Worm (Caenorhabditis elegans) whole organism, mixed stage, embryonic: Measurements from ENCODE around the gene F48E8.8.

ENCODE experiments used
- M03D4.4 ChIP-seq: sonication (generic microtip); optimal IDR thresholded peaks from 2 replicates; lab custom pipeline; 2017; ENCODE audit warnings: mild to moderate bottlenecking, missing genetic modification characterization, missing compliant biosample characterization
- bed-3 ChIP-seq: fragments of 200-800 bp; sonication (Bioruptor generic); optimal IDR thresholded peaks from 3 replicates; lab custom pipeline; 2018; ENCODE audit warnings: mild to moderate bottlenecking, missing genetic modification characterization, moderate library complexity, missing compliant biosample characterization
- blmp-1 ChIP-seq: fragments of 150-350 bp; optimal IDR thresholded peaks from 2 replicates; lab custom pipeline; 2014; ENCODE audit warnings: missing biosample characterization, missing genetic modification characterization
- ceh-39 ChIP-seq: fragments of 150-350 bp; optimal IDR thresholded peaks from 2 replicates; lab custom pipeline; 2014; ENCODE audit warnings: missing biosample characterization, missing genetic modification characterization
- ceh-43 ChIP-seq: fragments of 200-800 bp; sonication (Bioruptor generic); optimal IDR thresholded peaks from 2 replicates; lab custom pipeline; 2018; ENCODE audit warnings: mild to moderate bottlenecking, missing genetic modification characterization, moderate library complexity, missing compliant biosample characterization
- ceh-83 ChIP-seq: fragments of 200-800 bp; sonication (Bioruptor generic); optimal IDR thresholded peaks from 2 replicates; lab custom pipeline; 2018; ENCODE audit warnings: mild to moderate bottlenecking, missing genetic modification characterization, missing compliant biosample characterization
- ces-1 ChIP-seq: fragments of 150-350 bp; optimal IDR thresholded peaks from 2 replicates; lab custom pipeline; 2014; ENCODE audit warnings: missing biosample characterization, missing genetic modification reagents, missing genetic modification characterization
- cnd-1 ChIP-seq: fragments of 200-800 bp; sonication (Bioruptor generic); optimal IDR thresholded peaks from 2 replicates; lab custom pipeline; 2018; ENCODE audit warnings: mild to moderate bottlenecking, missing genetic modification characterization, missing compliant biosample characterization
- drap-1 ChIP-seq: fragments of 200-800 bp; sonication (Bioruptor generic); optimal IDR thresholded peaks from 3 replicates; lab custom pipeline; 2018; ENCODE audit warnings: mild to moderate bottlenecking, missing genetic modification characterization, missing compliant biosample characterization
- elt-1 ChIP-seq: sonication (generic microtip); optimal IDR thresholded peaks from 2 replicates; lab custom pipeline; 2017; ENCODE audit warnings: missing genetic modification characterization, mild to moderate bottlenecking, missing compliant biosample characterization, antibody characterized with exemption, moderate library complexity, borderline replicate concordance; ENCODE audit not compliant: insufficient read depth
- elt-3 ChIP-seq: fragments of 150-350 bp; optimal IDR thresholded peaks from 2 replicates; lab custom pipeline; 2014; ENCODE audit warnings: missing biosample characterization, missing genetic modification characterization
- ham-2 ChIP-seq: fragments of 200-800 bp; sonication (Bioruptor generic); optimal IDR thresholded peaks from 2 replicates; lab custom pipeline; 2018; ENCODE audit warnings: mild to moderate bottlenecking, missing genetic modification characterization, missing compliant biosample characterization
- hlh-1 ChIP-seq: fragments of 150-350 bp; optimal IDR thresholded peaks from 2 replicates; lab custom pipeline; 2014; ENCODE audit warnings: missing biosample characterization, missing genetic modification reagents, missing genetic modification characterization
- lin-13 ChIP-seq: fragments of 150-350 bp; optimal IDR thresholded peaks from 2 replicates; lab custom pipeline; 2014; ENCODE audit warnings: missing biosample characterization, missing genetic modification characterization
- lin-32 ChIP-seq: fragments of 200-800 bp; sonication (Bioruptor generic); optimal IDR thresholded peaks from 2 replicates; lab custom pipeline; 2018; ENCODE audit warnings: mild to moderate bottlenecking, missing genetic modification characterization, missing compliant biosample characterization
- lsy-2 ChIP-seq: fragments of 150-350 bp; optimal IDR thresholded peaks from 2 replicates; lab custom pipeline; 2014; ENCODE audit warnings: missing biosample characterization, missing genetic modification characterization
- mab-5 ChIP-seq: fragments of 150-350 bp; optimal IDR thresholded peaks from 2 replicates; lab custom pipeline; 2014; ENCODE audit warnings: missing biosample characterization, missing genetic modification characterization
- mep-1 ChIP-seq: fragments of 150-350 bp; optimal IDR thresholded peaks from 2 replicates; lab custom pipeline; 2017; ENCODE audit warnings: missing biosample characterization, missing genetic modification reagents, missing genetic modification characterization, inconsistent platforms
- mls-2 ChIP-seq: sonication (generic microtip); optimal IDR thresholded peaks from 2 replicates; lab custom pipeline; 2016; ENCODE audit warnings: mild to moderate bottlenecking, missing genetic modification characterization, moderate library complexity, missing compliant biosample characterization
- nhr-12 ChIP-seq: fragments of 150-350 bp; optimal IDR thresholded peaks from 2 replicates; lab custom pipeline; 2014; ENCODE audit warnings: missing biosample characterization, missing genetic modification characterization
- nhr-2 ChIP-seq: fragments of 150-350 bp; optimal IDR thresholded peaks from 2 replicates; lab custom pipeline; 2014; ENCODE audit warnings: missing biosample characterization, missing genetic modification characterization
- nhr-237 ChIP-seq: fragments of 150-350 bp; optimal IDR thresholded peaks from 2 replicates; lab custom pipeline; 2014; ENCODE audit warnings: missing biosample characterization, missing genetic modification characterization
- nhr-28 ChIP-seq: fragments of 150-350 bp; optimal IDR thresholded peaks from 2 replicates; lab custom pipeline; 2014; ENCODE audit warnings: missing biosample characterization, missing genetic modification characterization
- nhr-76 ChIP-seq: sonication (generic microtip); optimal IDR thresholded peaks from 2 replicates; lab custom pipeline; 2017; ENCODE audit warnings: missing biosample characterization, missing genetic modification characterization
- pha-4 ChIP-seq: fragments of 150-350 bp; optimal IDR thresholded peaks from 2 replicates; lab custom pipeline; 2018; ENCODE audit warnings: missing biosample characterization, missing genetic modification reagents, missing genetic modification characterization
- sem-2 ChIP-seq: fragments of 200-800 bp; sonication (Bioruptor generic); optimal IDR thresholded peaks from 2 replicates; lab custom pipeline; 2018; ENCODE audit warnings: mild to moderate bottlenecking, missing genetic modification characterization, missing compliant biosample characterization
- snpc-4 ChIP-seq: fragments of 150-350 bp; optimal IDR thresholded peaks from 2 replicates; lab custom pipeline; 2014; ENCODE audit warnings: missing biosample characterization, missing genetic modification characterization
- sptf-1 ChIP-seq: sonication (generic microtip); optimal IDR thresholded peaks from 2 replicates; lab custom pipeline; 2017; ENCODE audit warnings: mild to moderate bottlenecking, missing genetic modification characterization, moderate library complexity, missing compliant biosample characterization
- tbx-8 ChIP-seq: fragments of 200-800 bp; sonication (Bioruptor generic); optimal IDR thresholded peaks from 2 replicates; lab custom pipeline; 2018; ENCODE audit warnings: mild to moderate bottlenecking, missing genetic modification characterization, moderate library complexity, missing compliant biosample characterization
- unc-120 ChIP-seq: sonication (generic microtip); optimal IDR thresholded peaks from 2 replicates; lab custom pipeline; 2017; ENCODE audit warnings: missing genetic modification characterization, missing compliant biosample characterization; ENCODE audit not compliant: poor library complexity, severe bottlenecking
- unc-39 ChIP-seq: fragments of 150-350 bp; optimal IDR thresholded peaks from 2 replicates; lab custom pipeline; 2014; ENCODE audit warnings: missing biosample characterization, missing genetic modification characterization
- unc-62 ChIP-seq: fragments of 150-350 bp; optimal IDR thresholded peaks from 2 replicates; lab custom pipeline; 2014; ENCODE audit warnings: missing biosample characterization, missing genetic modification reagents, missing genetic modification characterization
- zip-8 ChIP-seq: fragments of 150-350 bp; optimal IDR thresholded peaks from 2 replicates; lab custom pipeline; 2014; ENCODE audit warnings: missing biosample characterization, missing genetic modification characterization
- ztf-11 ChIP-seq: fragments of 150-350 bp; optimal IDR thresholded peaks from 2 replicates; lab custom pipeline; 2014; ENCODE audit warnings: missing biosample characterization, missing genetic modification characterization

F48E8.8 gene

ce11 chrIII:5449762-5450308 is at the start of gene F48E8.8:
Gene F48E8.8, minus strand, starts transcription at chrIII:5449812.
- TF ChIP-seq tbx-8 (no peak), ceh-39 (tag; lab: Kevin White, UChicago) (no peak), ztf-11 (tag; lab: Kevin White, UChicago) (no peak), unc-62 (GFP tag; lab: Kevin White, UChicago) (no peak), blmp-1 (tag; lab: Kevin White, UChicago) (no peak), unc-120 (tag; lab: Kevin White, UChicago) (peak; percentile 70), sem-2 (GFP tag; lab: Kevin White, UChicago) (no peak), sptf-1 (tag; lab: Kevin White, UChicago) (no peak), ceh-43 (GFP tag; lab: Kevin White, UChicago) (no peak), ceh-83 (no peak), mep-1 (tag; lab: Kevin White, UChicago) (peak; percentile 28), hlh-1 (tag; lab: Kevin White, UChicago) (peak; percentile 87), unc-39 (tag; lab: Kevin White, UChicago) (no peak), lsy-2 (tag; lab: Kevin White, UChicago) (peak; percentile 49), nhr-2 (tag; lab: Kevin White, UChicago) (no peak), M03D4.4 (no peak), ces-1 (GFP tag; lab: Kevin White, UChicago) (peak; percentile 30), snpc-4 (tag; lab: Kevin White, UChicago) (no peak), mls-2 (tag; lab: Kevin White, UChicago) (no peak), mab-5 (no peak), drap-1 (no peak), zip-8 (tag; lab: Kevin White, UChicago) (no peak), lin-13 (tag; lab: Kevin White, UChicago) (peak; percentile 11), nhr-237 (no peak)

- TF ChIP-seq M03D4.4, result no peak
- no peak for TF ChIP-seq hlh-1 (tag; lab: Kevin White, UChicago)
- TF ChIP-seq ceh-39 (tag; lab: Kevin White, UChicago), result peak; percentile 51
- TF ChIP-seq nhr-237, result no peak
- TF ChIP-seq ceh-83, result no peak
- TF ChIP-seq blmp-1 (tag; lab: Kevin White, UChicago), result no peak
- TF ChIP-seq zip-8 (tag; lab: Kevin White, UChicago), result no peak
- TF ChIP-seq ces-1 (GFP tag; lab: Kevin White, UChicago), result peak; percentile 76
- no peak for TF ChIP-seq elt-1 (tag; lab: Kevin White, UChicago)
- TF ChIP-seq cnd-1 (tag; lab: Kevin White, UChicago), result no peak
- no peak for TF ChIP-seq tbx-8
- no peak for TF ChIP-seq unc-120 (tag; lab: Kevin White, UChicago)
- TF ChIP-seq nhr-28 (tag; lab: Kevin White, UChicago), result no peak
- no peak for TF ChIP-seq ham-2 (GFP tag; lab: Kevin White, UChicago)
- no peak for TF ChIP-seq lin-32 (GFP tag; lab: Kevin White, UChicago)
- no peak for TF ChIP-seq nhr-76 (tag; lab: Kevin White, UChicago)
- no peak for TF ChIP-seq ztf-11 (tag; lab: Kevin White, UChicago)
- TF ChIP-seq bed-3 (GFP tag; lab: Kevin White, UChicago), result no peak
- peak; percentile 70 for TF ChIP-seq lsy-2 (tag; lab: Kevin White, UChicago)
- TF ChIP-seq mep-1 (tag; lab: Kevin White, UChicago), result peak; percentile 21
- no peak for TF ChIP-seq unc-39 (tag; lab: Kevin White, UChicago)
- no peak for TF ChIP-seq sem-2 (GFP tag; lab: Kevin White, UChicago)
- no peak for TF ChIP-seq nhr-12 (tag; lab: Kevin White, UChicago)
- TF ChIP-seq elt-3, result no peak
- no peak for TF ChIP-seq lin-13 (tag; lab: Kevin White, UChicago)
- no peak for TF ChIP-seq ceh-43 (GFP tag; lab: Kevin White, UChicago)
- TF ChIP-seq drap-1, result no peak
- TF ChIP-seq, all 35 proteins: peak for 4
Observed at ce11 chrIII:5498973-5499372, 49.4 kb upstream of the F48E8.8 start, which contains the start of gene R02F2.9. Gene R02F2.9, plus strand, starts transcription at chrIII:5499190.

- no peak for TF ChIP-seq bed-3 (GFP tag; lab: Kevin White, UChicago)
- TF ChIP-seq pha-4 (tag; lab: Kevin White, UChicago), result no peak
- peak; percentile 49 for TF ChIP-seq zip-8 (tag; lab: Kevin White, UChicago)
Observed at ce11 chrIII:5495168-5495567, 45.6 kb upstream of the F48E8.8 start, which contains the start of gene R02F2.8. Gene R02F2.8, minus strand, starts transcription at chrIII:5495268.
